Worm (Caenorhabditis elegans): ENCODE measurements around the gene B0303.4.
A peak's percentile ranks its signal among the peaks of the same experiment; 100 is the strongest.

DNA sequence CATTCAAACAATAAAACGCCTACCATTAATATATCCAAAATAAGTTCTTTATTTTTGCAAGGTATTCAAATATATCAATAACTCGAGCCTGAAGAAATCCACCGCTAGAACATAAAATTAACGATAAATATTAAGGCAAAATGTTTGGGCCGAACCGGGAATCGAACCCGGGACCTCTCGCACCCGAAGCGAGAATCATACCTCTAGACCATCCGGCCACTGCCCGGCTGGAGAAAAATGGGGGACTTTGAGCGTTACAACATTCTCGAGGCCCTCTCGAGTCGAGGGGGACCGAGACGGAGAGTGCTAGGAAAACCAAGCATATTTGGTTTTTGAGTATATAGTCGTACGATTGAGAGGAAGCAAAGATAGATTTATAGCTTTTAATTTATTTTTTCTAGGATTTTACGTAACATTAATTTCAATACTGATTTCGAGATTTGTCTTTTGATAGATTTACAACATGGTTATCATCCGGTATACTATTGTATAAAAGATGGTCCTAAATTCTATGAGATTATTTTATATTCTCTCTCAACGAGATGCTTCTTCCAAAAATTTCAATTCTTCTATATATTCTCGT lies 39.3 kb upstream of the B0303.4 start, which contains the start of gene flp-23:
- TF ChIP-seq T22C8.4 (GFP tag; IDR thresholded peaks at IDR 0.05) (peak; percentile 74), cog-1 (tag; optimal IDR thresholded peaks at IDR 0.05) (peak; percentile 80), ztf-23 (GFP tag; IDR thresholded peaks at IDR 0.05) (peak; percentile 87), tab-1 (GFP tag; IDR thresholded peaks at IDR 0.05) (peak; percentile 93), klf-2 (GFP tag; conservative IDR thresholded peaks at IDR 0.05) (peak; percentile 77), ref-1 (GFP tag; conservative IDR thresholded peaks at IDR 0.05) (peak; percentile 80)

Data from whole organism, midembryonic.